Fruit fly (Drosophila melanogaster): Measurements from ENCODE around the gene CG9231.

DNA sequence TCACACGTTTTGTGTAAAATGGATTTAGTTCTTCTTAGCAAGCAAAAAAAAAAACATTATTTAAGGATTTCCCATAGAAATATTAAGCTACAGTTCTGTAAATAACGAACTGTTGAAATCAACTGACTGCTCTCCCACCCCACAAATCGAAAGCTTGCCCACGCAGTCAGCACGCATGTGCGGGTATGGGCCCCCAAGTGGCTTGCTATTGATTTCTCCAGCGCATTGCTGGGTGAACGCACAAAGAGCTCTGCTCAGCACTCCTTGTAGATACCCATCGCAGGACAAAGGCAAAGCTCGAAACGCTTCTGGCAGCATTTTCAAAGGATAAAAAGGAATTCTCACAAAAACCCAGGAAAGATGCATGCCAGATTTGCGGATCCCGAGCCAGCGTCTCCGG lies 15.6 kb upstream of the CG9231 start, which contains the start of gene CG9368:
- TF ChIP-seq Gug (GFP tag; IDR thresholded peaks at IDR 0.05) (no peak), pdm3 (GFP tag; optimal IDR thresholded peaks at IDR 0.05) (no peak), salr (GFP tag; optimal IDR thresholded peaks at IDR 0.05) (no peak), Ets96B (tag; optimal IDR thresholded peaks at IDR 0.05) (no peak), fkh (GFP tag; optimal IDR thresholded peaks at IDR 0.05) (no peak), esn (GFP tag; optimal IDR thresholded peaks at IDR 0.05) (no peak), CG6163 (GFP tag; IDR thresholded peaks at IDR 0.05) (no peak), CG16779 (tag; optimal IDR thresholded peaks at IDR 0.05) (no peak), Eip78C (GFP tag) (no peak), Hr39 (GFP tag; optimal IDR thresholded peaks at IDR 0.05) (no peak), CG7368 (GFP tag; optimal IDR thresholded peaks at IDR 0.05) (no peak)

Data from whole organism, prepupa.